Fruit fly (Drosophila melanogaster): ENCODE measurements around the gene Vtld.

The Vtld gene

DNA sequence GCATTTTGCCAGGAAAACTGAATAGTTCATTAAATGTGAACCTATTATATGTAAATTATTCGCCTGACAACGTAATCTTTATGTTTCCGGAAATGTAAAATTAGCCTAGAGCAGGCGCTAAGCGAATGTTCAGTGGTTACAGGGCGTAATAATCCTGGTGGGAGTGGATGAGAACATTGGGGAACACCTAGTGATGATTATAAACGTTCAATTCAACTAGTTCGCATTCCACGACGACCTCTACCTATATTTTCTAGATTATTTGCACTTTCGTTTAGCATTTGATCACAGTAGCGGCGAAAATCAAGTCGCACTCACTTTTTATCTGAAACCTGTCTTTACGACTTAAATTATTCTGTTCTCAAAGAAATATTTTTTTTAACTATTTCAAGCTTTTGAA, 47.3 kb downstream of the Vtld start:
- TF ChIP-seq toe (GFP tag; optimal IDR thresholded peaks at IDR 0.05) (no peak), CG7101 (tag; optimal IDR thresholded peaks at IDR 0.05) (no peak), kay (GFP tag; ENCODE audit: borderline replicate concordance) (no peak), tj (GFP tag; optimal IDR thresholded peaks at IDR 0.05) (no peak), Hr96 (GFP tag; optimal IDR thresholded peaks at IDR 0.05) (no peak), pad (GFP tag; optimal IDR thresholded peaks at IDR 0.05) (no peak), Clk (GFP tag; optimal IDR thresholded peaks at IDR 0.05) (no peak)
